Worm (Caenorhabditis elegans): ENCODE data around the gene nhr-130.

The nhr-130 gene

DNA sequence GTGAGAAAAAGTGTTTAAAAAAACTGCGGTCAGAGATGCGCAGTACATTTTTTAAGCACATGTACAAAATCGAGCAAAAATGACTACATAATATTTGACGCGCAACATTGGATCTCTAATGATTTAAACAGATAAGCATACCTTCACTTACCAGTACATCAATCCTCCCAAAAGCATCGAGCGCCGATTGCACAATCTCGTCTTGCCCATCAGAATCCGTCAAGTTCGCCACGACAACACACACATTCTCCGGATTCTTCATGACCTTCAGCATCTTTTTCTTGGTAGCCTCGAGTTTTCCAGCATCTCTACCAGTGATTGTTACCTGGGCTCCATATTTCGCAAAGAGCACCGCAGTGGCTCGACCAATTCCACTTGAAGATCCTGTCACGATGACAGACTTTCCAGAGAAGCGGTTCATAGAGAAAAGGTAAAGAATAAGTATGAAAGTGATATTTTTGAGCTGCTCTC is 19.7 kb upstream of the nhr-130 start, which contains the start of gene T01G6.10:
Gene T01G6.10, minus strand, starts transcription at position 421 of the 471 bp plus-strand sequence.
- TF ChIP-seq tbx-2 (tag; optimal IDR thresholded peaks at IDR 0.05) (no peak), sox-2 (GFP tag; IDR thresholded peaks at IDR 0.05) (no peak), hlh-6 (tag; optimal IDR thresholded peaks at IDR 0.05) (no peak), ceh-9 (tag; optimal IDR thresholded peaks at IDR 0.05) (no peak), lin-11 (tag; optimal IDR thresholded peaks at IDR 0.05) (no peak), hlh-8 (tag; optimal IDR thresholded peaks at IDR 0.05) (no peak), hlh-15 (tag; optimal IDR thresholded peaks at IDR 0.05) (no peak), ceh-18 (tag; optimal IDR thresholded peaks at IDR 0.05) (no peak), lim-6 (tag; optimal IDR thresholded peaks at IDR 0.05) (no peak), rnt-1 (tag; optimal IDR thresholded peaks at IDR 0.05) (no peak), tbx-7 (tag; optimal IDR thresholded peaks at IDR 0.05) (no peak), dve-1 (tag; optimal IDR thresholded peaks at IDR 0.05) (no peak), mec-3 (tag; optimal IDR thresholded peaks at IDR 0.05; ENCODE audit: borderline replicate concordance) (no peak)

DNA sequence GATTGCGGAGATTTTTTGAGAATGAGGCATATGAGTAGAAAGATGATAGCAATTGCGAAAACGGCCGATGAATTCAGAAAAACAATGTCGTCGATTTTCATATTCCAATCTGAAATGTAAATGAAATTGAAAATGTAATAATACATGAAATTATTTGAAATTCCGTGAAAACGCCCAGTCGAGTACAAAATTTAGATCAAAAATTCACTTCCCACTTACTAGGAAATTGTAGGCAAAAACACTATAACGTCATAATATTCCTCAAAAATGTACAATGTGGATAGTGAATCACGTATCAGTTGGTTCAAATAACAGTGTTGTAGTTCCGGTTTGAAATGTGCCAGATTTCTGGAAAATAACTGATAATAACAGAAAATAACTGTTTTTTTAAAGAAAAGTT is 18.1 kb upstream of the nhr-130 start, which contains the start of gene str-256:
Gene str-256, minus strand, starts transcription at position 101 of the 400 bp plus-strand sequence.
- TF ChIP-seq sdc-2 (tag; optimal IDR thresholded peaks at IDR 0.05) (no peak), fkh-6 (tag; optimal IDR thresholded peaks at IDR 0.05) (no peak), hlh-8 (tag; optimal IDR thresholded peaks at IDR 0.05) (no peak)

DNA sequence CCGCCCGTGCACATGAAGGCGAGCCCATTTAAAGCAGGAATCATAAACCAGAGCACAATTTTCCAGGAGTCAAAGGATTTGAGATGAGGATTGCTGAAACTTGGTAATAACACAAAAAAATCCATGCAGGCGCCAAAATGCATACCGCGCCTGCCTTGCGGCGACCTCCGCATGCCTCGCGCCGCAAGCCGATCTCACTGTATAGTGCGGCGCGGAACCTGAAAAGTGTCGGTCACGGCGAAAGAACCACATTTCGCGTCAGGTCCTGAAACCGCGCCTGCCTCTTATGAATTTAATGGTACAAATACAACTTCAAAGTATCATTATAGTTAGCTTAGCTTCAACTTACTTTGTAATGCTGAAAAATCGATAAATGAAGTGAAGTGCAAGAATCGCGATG is 17.4 kb upstream of the nhr-130 start:
- TF ChIP-seq ceh-45 (GFP tag; IDR thresholded peaks at IDR 0.05) (no peak), ceh-18 (tag; optimal IDR thresholded peaks at IDR 0.05) (no peak), sox-4 (tag; optimal IDR thresholded peaks at IDR 0.05) (no peak), zip-5 (tag; optimal IDR thresholded peaks at IDR 0.05) (no peak), unc-42 (tag; optimal IDR thresholded peaks at IDR 0.05) (no peak), ceh-14 (tag; optimal IDR thresholded peaks at IDR 0.05) (no peak), syd-9 (tag; optimal IDR thresholded peaks at IDR 0.05) (no peak), ceh-2 (tag; optimal IDR thresholded peaks at IDR 0.05) (no peak)

DNA sequence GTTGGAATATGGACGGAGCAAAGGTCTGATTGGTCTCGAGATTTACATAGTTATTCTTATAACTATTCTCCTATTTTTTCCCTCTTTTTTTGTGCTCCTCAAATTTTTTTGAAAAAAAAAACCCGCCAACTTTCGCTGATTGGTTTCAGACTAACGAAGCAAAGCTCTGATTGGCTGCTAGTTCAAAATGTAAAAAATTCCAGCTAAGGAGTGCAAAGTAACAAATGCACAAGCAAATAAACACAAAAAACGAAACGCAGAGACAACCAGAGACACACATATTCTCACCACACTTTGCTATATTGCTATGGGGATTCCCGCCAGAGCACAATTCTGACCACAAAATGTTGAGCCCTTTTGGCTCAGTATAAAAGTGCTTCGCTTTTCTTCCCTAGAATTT is 14.3 kb upstream of the nhr-130 start, which contains the start of gene T01G6.1:
Gene T01G6.1, plus strand, starts transcription at position 301 of the 400 bp plus-strand sequence.
- TF ChIP-seq ets-4 (tag; optimal IDR thresholded peaks at IDR 0.05) = no peak
- TF ChIP-seq nfya-1 (tag; optimal IDR thresholded peaks at IDR 0.05) = peak; percentile 37
- TF ChIP-seq sox-2 (GFP tag; IDR thresholded peaks at IDR 0.05) = no peak
- TF ChIP-seq sdc-2 (tag; optimal IDR thresholded peaks at IDR 0.05) = no peak

DNA sequence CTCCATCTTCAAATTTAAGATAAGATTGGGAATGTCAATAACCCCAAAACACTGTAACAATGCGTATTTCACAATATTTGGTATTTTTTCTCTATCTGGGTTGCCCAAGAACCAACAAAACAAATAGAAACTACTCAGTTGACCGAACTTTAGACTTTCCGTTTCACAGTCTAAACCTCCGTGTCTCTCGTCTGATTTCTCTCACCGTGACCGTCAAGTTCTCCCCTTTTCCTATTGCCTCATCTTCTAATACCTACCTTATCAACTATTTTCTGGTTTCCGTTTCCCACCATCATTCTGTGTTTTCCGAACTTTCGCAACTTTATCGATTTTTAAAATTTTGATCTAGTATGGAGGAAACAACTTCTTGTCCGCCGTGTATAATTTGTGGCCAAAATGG is 11.1 kb upstream of the nhr-130 start, which contains the start of gene nhr-131:
Gene nhr-131, plus strand, starts transcription at position 87 of the 400 bp plus-strand sequence.
- TF ChIP-seq pax-1 (tag; optimal IDR thresholded peaks at IDR 0.05) = no peak
- no peak for TF ChIP-seq pqm-1 (tag; optimal IDR thresholded peaks at IDR 0.05)
- TF ChIP-seq ama-1 (optimal IDR thresholded peaks at IDR 0.05) = no peak
- no peak for TF ChIP-seq ref-2 (tag; optimal IDR thresholded peaks at IDR 0.05)
- TF ChIP-seq sdc-2 (tag; optimal IDR thresholded peaks at IDR 0.05) = no peak
- TF ChIP-seq lim-6 (tag; optimal IDR thresholded peaks at IDR 0.05) = no peak
- no peak for TF ChIP-seq ceh-30 (tag; optimal IDR thresholded peaks at IDR 0.05)
- TF ChIP-seq Y22D7AL.16 (tag; optimal IDR thresholded peaks at IDR 0.05) = no peak
- TF ChIP-seq nfya-1 (tag; optimal IDR thresholded peaks at IDR 0.05) = no peak
- no peak for TF ChIP-seq hlh-15 (tag; optimal IDR thresholded peaks at IDR 0.05)
- TF ChIP-seq tbx-2 (tag; optimal IDR thresholded peaks at IDR 0.05) = no peak
- no peak for TF ChIP-seq ets-4 (tag; optimal IDR thresholded peaks at IDR 0.05)
- TF ChIP-seq che-1 (tag; optimal IDR thresholded peaks at IDR 0.05) = no peak

DNA sequence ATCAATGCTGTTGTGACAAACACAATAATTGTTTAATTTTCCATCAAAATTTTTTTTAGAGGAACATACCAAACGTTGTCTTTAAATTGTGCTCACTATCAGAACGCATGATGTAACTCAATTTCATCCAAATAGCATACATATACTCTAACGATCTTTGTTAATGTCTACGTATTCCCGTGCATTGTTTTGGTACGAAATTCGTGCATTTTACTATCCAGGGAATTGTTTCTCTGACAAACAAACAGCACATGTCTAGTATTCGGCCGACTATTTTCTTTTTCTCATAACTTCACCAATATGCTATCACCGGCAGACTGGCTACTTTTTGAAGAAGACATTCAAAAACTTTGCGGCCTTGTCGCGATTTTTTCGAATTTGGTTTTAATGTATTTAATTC is 8.3 kb upstream of the nhr-130 start, which contains the start of gene str-196:
Gene str-196, plus strand, starts transcription at position 301 of the 400 bp plus-strand sequence.
- TF ChIP-seq pha-2 (tag; optimal IDR thresholded peaks at IDR 0.05) (no peak), T23F11.4 (GFP tag; optimal IDR thresholded peaks at IDR 0.05) (no peak), dve-1 (tag; optimal IDR thresholded peaks at IDR 0.05) (no peak), dmd-4 (tag; optimal IDR thresholded peaks at IDR 0.05; ENCODE audit: borderline replicate concordance) (no peak), tbx-2 (tag; optimal IDR thresholded peaks at IDR 0.05) (no peak), pqm-1 (tag; optimal IDR thresholded peaks at IDR 0.05) (no peak), hlh-30 (tag; optimal IDR thresholded peaks at IDR 0.05; ENCODE audit: insufficient read depth) (no peak), ceh-6 (GFP tag; optimal IDR thresholded peaks at IDR 0.05) (no peak), ceh-45 (GFP tag; IDR thresholded peaks at IDR 0.05) (no peak), hlh-13 (GFP tag; optimal IDR thresholded peaks at IDR 0.05) (no peak), ceh-34 (tag; optimal IDR thresholded peaks at IDR 0.05) (no peak), ceh-18 (tag; optimal IDR thresholded peaks at IDR 0.05) (no peak), zip-5 (tag; optimal IDR thresholded peaks at IDR 0.05) (no peak), F13H6.1 (tag; optimal IDR thresholded peaks at IDR 0.05) (no peak), odd-2 (tag; optimal IDR thresholded peaks at IDR 0.05) (no peak), sox-2 (GFP tag; IDR thresholded peaks at IDR 0.05) (no peak), pat-9 (tag; optimal IDR thresholded peaks at IDR 0.05) (no peak), elt-4 (tag; optimal IDR thresholded peaks at IDR 0.05) (no peak)

Data from whole organism, late embryonic.